Fruit fly (Drosophila melanogaster) whole organism, embryonic: ENCODE results near the gene lilli.

ENCODE experiments used
- Bteb2 ChIP-seq: fragments of 200-800 bp; sonication (Bioruptor generic); optimal IDR thresholded peaks from 2 replicates; lab custom pipeline; 2016; ENCODE audit warnings: missing biosample characterization, missing genetic modification characterization
- CG11456 ChIP-seq: fragments of 200-800 bp; sonication (Bioruptor generic); IDR thresholded peaks from 3 replicates; pipeline ENCODE4 v1.3.6; 2022; ENCODE audit warnings: missing biosample characterization, missing genetic modification characterization
- CG11695 ChIP-seq: fragments of 200-800 bp; sonication (Bioruptor generic); IDR thresholded peaks from 3 replicates; pipeline ENCODE4 v1.3.6; 2022; ENCODE audit warnings: missing biosample characterization, missing genetic modification characterization
- CG11696 ChIP-seq: fragments of 200-800 bp; sonication (Bioruptor generic); IDR thresholded peaks from 2 replicates; pipeline ENCODE4 v1.3.6; 2022; ENCODE audit warnings: missing biosample characterization, missing genetic modification characterization
- CG12155 ChIP-seq: fragments of 200-800 bp; sonication (Bioruptor generic); optimal IDR thresholded peaks from 3 replicates; lab custom pipeline; 2016; ENCODE audit warnings: missing biosample characterization, missing genetic modification characterization
- CG15479 ChIP-seq: fragments of 200-800 bp; sonication (Bioruptor generic); optimal IDR thresholded peaks from 3 replicates; lab custom pipeline; 2019; ENCODE audit warnings: missing biosample characterization, mild to moderate bottlenecking, missing genetic modification characterization, moderate library complexity
- CG17328 ChIP-seq: fragments of 200-800 bp; sonication (Bioruptor generic); IDR thresholded peaks from 2 replicates; pipeline ENCODE4 v1.3.6; 2022; ENCODE audit warnings: missing biosample characterization, missing genetic modification characterization
- CG17568 ChIP-seq: fragments of 200-800 bp; sonication (Bioruptor generic); optimal IDR thresholded peaks from 2 replicates; lab custom pipeline; 2018; ENCODE audit warnings: missing biosample characterization, mild to moderate bottlenecking, missing genetic modification characterization, moderate library complexity
- CG18262 ChIP-seq: fragments of 200-800 bp; optimal IDR thresholded peaks from 3 replicates; lab custom pipeline; 2019; ENCODE audit warnings: missing biosample characterization, mild to moderate bottlenecking, missing genetic modification characterization, moderate library complexity
- CG18599 ChIP-seq: fragments of 200-800 bp; sonication (Bioruptor generic); optimal IDR thresholded peaks from 3 replicates; lab custom pipeline; 2017; ENCODE audit warnings: missing biosample characterization, missing genetic modification characterization, mild to moderate bottlenecking, moderate library complexity, missing genetic modification reagents
- CG2129 ChIP-seq: fragments of 200-800 bp; sonication (Bioruptor generic); IDR thresholded peaks from 2 replicates; pipeline ENCODE4 v1.3.6; 2022; ENCODE audit warnings: missing biosample characterization, missing genetic modification characterization; ENCODE audit not compliant: partially characterized antibody
- CG2712 ChIP-seq: fragments of 200-800 bp; optimal IDR thresholded peaks from 3 replicates; lab custom pipeline; 2019; ENCODE audit warnings: missing biosample characterization, mild to moderate bottlenecking, missing genetic modification characterization, moderate library complexity
- CG32767 ChIP-seq: fragments of 200-800 bp; sonication (Bioruptor generic); IDR thresholded peaks from 2 replicates; pipeline ENCODE4 v1.3.6; 2022; ENCODE audit warnings: missing biosample characterization, missing genetic modification characterization
- CG3726 ChIP-seq: fragments of 200-800 bp; sonication (Bioruptor generic); IDR thresholded peaks from 3 replicates; pipeline ENCODE4, ENCODE4 v1.3.6; 2022; ENCODE audit warnings: missing biosample characterization, missing genetic modification characterization
- CG42726 ChIP-seq: fragments of 200-800 bp; sonication (Bioruptor generic); IDR thresholded peaks from 2 replicates; pipeline ENCODE4 v1.3.6; 2022; ENCODE audit warnings: missing biosample characterization, missing genetic modification characterization; ENCODE audit not compliant: partially characterized antibody
- CG4424 ChIP-seq: fragments of 200-800 bp; sonication (Bioruptor generic); optimal IDR thresholded peaks from 3 replicates; lab custom pipeline; 2016; ENCODE audit warnings: missing biosample characterization, missing genetic modification characterization
- CG6689 ChIP-seq: fragments of 200-800 bp; sonication (Bioruptor generic); IDR thresholded peaks from 2 replicates; pipeline ENCODE4 v1.3.6; 2022; ENCODE audit warnings: missing biosample characterization, missing genetic modification characterization
- CG6765 ChIP-seq: fragments of 200-800 bp; sonication (Bioruptor generic); optimal IDR thresholded peaks from 3 replicates; lab custom pipeline; 2017; ENCODE audit warnings: missing biosample characterization, mild to moderate bottlenecking, missing genetic modification characterization
- CG7271 ChIP-seq: fragments of 200-800 bp; sonication (Bioruptor generic); optimal IDR thresholded peaks from 2 replicates; lab custom pipeline; 2018; ENCODE audit warnings: missing biosample characterization, mild to moderate bottlenecking, missing genetic modification characterization, moderate library complexity
- CG7786 ChIP-seq: fragments of 200-800 bp; sonication (Bioruptor generic); optimal IDR thresholded peaks from 2 replicates; lab custom pipeline; 2016; ENCODE audit warnings: missing biosample characterization, missing genetic modification characterization
- CG7987 ChIP-seq: fragments of 200-800 bp; sonication (Bioruptor generic); optimal IDR thresholded peaks from 2 replicates; lab custom pipeline; 2018; ENCODE audit warnings: missing biosample characterization, mild to moderate bottlenecking, missing genetic modification characterization, moderate library complexity
- CG8924 ChIP-seq: fragments of 200-800 bp; optimal IDR thresholded peaks from 3 replicates; lab custom pipeline; 2019; ENCODE audit warnings: missing biosample characterization, mild to moderate bottlenecking, missing genetic modification characterization, moderate library complexity
- Elba2 ChIP-seq: fragments of 200-800 bp; sonication (Bioruptor generic); optimal IDR thresholded peaks from 3 replicates; lab custom pipeline; 2016; ENCODE audit warnings: missing biosample characterization, missing genetic modification characterization
- Gug ChIP-seq: fragments of 200-800 bp; sonication (Bioruptor generic); IDR thresholded peaks from 4 replicates; pipeline ENCODE4 v1.3.6; 2022; ENCODE audit warnings: missing biosample characterization, missing genetic modification characterization
- Mrtf ChIP-seq: fragments of 200-800 bp; sonication (Bioruptor generic); IDR thresholded peaks from 3 replicates; pipeline ENCODE4 v1.3.6; 2022; ENCODE audit warnings: missing biosample characterization, missing genetic modification characterization
- Nf-YC ChIP-seq: fragments of 200-800 bp; optimal IDR thresholded peaks from 3 replicates; lab custom pipeline; 2019; ENCODE audit warnings: missing biosample characterization, mild to moderate bottlenecking, missing genetic modification characterization, moderate library complexity
- Oaz ChIP-seq: fragments of 200-800 bp; sonication (Bioruptor generic); IDR thresholded peaks from 2 replicates; pipeline ENCODE4 v1.3.6; 2022; ENCODE audit warnings: missing biosample characterization, missing genetic modification characterization
- Optix ChIP-seq: fragments of 200-800 bp; sonication (Bioruptor generic); IDR thresholded peaks from 3 replicates; pipeline ENCODE4 v1.3.6; 2022; ENCODE audit warnings: missing biosample characterization, missing genetic modification characterization
- Rfx ChIP-seq: fragments of 200-800 bp; sonication (Bioruptor generic); IDR thresholded peaks from 2 replicates; pipeline ENCODE4 v1.3.6; 2022; ENCODE audit warnings: missing biosample characterization, missing genetic modification characterization
- abd-A ChIP-seq: fragments of 200-800 bp; sonication (Bioruptor generic); optimal IDR thresholded peaks from 3 replicates; lab custom pipeline; 2019; ENCODE audit warnings: missing biosample characterization, mild to moderate bottlenecking, missing genetic modification characterization, moderate library complexity
- cad ChIP-seq: fragments of >200 bp; optimal IDR thresholded peaks from 2 replicates; lab custom pipeline; 2017; ENCODE audit warnings: missing biosample characterization, missing genetic modification characterization
- cg ChIP-seq: fragments of 200-800 bp; sonication (Bioruptor generic); optimal IDR thresholded peaks from 3 replicates; lab custom pipeline; 2019; ENCODE audit warnings: missing biosample characterization, mild to moderate bottlenecking, missing genetic modification characterization, moderate library complexity
- crol ChIP-seq: fragments of 200-800 bp; sonication (Bioruptor generic); IDR thresholded peaks from 2 replicates; pipeline ENCODE4 v1.3.6; 2022; ENCODE audit warnings: missing biosample characterization, missing genetic modification characterization
- crp ChIP-seq, 2 experiments: fragments of 200-800 bp; sonication (Bioruptor generic); optimal IDR thresholded peaks; 2 replicates in 1 of 2; 3 replicates in 1 of 2; lab custom pipeline; 2017; ENCODE audit warnings: missing biosample characterization in 2 of 2, missing genetic modification characterization in 2 of 2, mild to moderate bottlenecking in 1 of 2, moderate library complexity in 1 of 2
- dan ChIP-seq: fragments of 200-800 bp; sonication (Bioruptor generic); IDR thresholded peaks from 2 replicates; pipeline ENCODE4 v1.3.6; 2022; ENCODE audit warnings: missing biosample characterization, missing genetic modification characterization
- dati ChIP-seq: fragments of 200-800 bp; sonication (Bioruptor generic); IDR thresholded peaks from 2 replicates; pipeline ENCODE4 v1.3.6; 2022; ENCODE audit warnings: missing biosample characterization, missing genetic modification characterization
- ems ChIP-seq: fragments of 200-800 bp; sonication (Bioruptor generic); optimal IDR thresholded peaks from 3 replicates; lab custom pipeline; 2016; ENCODE audit warnings: missing biosample characterization, missing genetic modification characterization
- exex ChIP-seq: fragments of 200-800 bp; sonication (Bioruptor generic); optimal IDR thresholded peaks from 4 replicates; lab custom pipeline; 2018; ENCODE audit warnings: missing biosample characterization, mild to moderate bottlenecking, missing genetic modification characterization, moderate library complexity
- fd3F ChIP-seq: fragments of 200-800 bp; sonication (Bioruptor generic); optimal IDR thresholded peaks from 2 replicates; lab custom pipeline; 2018; ENCODE audit warnings: missing biosample characterization, mild to moderate bottlenecking, missing genetic modification characterization, moderate library complexity
- ind ChIP-seq: fragments of 200-800 bp; sonication (Bioruptor generic); optimal IDR thresholded peaks from 3 replicates; lab custom pipeline; 2016; ENCODE audit warnings: missing biosample characterization, missing genetic modification characterization
- mirr ChIP-seq: fragments of 200-800 bp; sonication (Bioruptor generic); optimal IDR thresholded peaks from 3 replicates; lab custom pipeline; 2018; ENCODE audit warnings: missing biosample characterization, mild to moderate bottlenecking, missing genetic modification characterization
- nau ChIP-seq: fragments of 200-800 bp; sonication (Bioruptor generic); optimal IDR thresholded peaks from 3 replicates; lab custom pipeline; 2017; ENCODE audit warnings: missing biosample characterization, mild to moderate bottlenecking, missing genetic modification characterization, missing genetic modification reagents
- scrt ChIP-seq: fragments of 200-800 bp; sonication (Bioruptor generic); optimal IDR thresholded peaks from 2 replicates; lab custom pipeline; 2018; ENCODE audit warnings: missing biosample characterization, mild to moderate bottlenecking, missing genetic modification characterization, moderate library complexity
- sd ChIP-seq: fragments of 200-800 bp; sonication (Bioruptor generic); optimal IDR thresholded peaks from 3 replicates; lab custom pipeline; 2018; ENCODE audit warnings: missing biosample characterization, mild to moderate bottlenecking, missing genetic modification characterization, moderate library complexity
- sob ChIP-seq: fragments of 200-800 bp; sonication (Bioruptor generic); IDR thresholded peaks from 2 replicates; pipeline ENCODE4 v1.3.6; 2022; ENCODE audit warnings: missing biosample characterization, missing genetic modification characterization
- sqz ChIP-seq: fragments of 200-800 bp; sonication (Bioruptor generic); optimal IDR thresholded peaks from 3 replicates; lab custom pipeline; 2018; ENCODE audit warnings: missing biosample characterization, mild to moderate bottlenecking, missing genetic modification characterization
- ssp ChIP-seq: fragments of 200-800 bp; sonication (Bioruptor generic); IDR thresholded peaks from 2 replicates; pipeline ENCODE4 v1.3.6; 2022; ENCODE audit warnings: missing biosample characterization, missing genetic modification characterization
- yki ChIP-seq: fragments of >200 bp; optimal IDR thresholded peaks from 3 replicates; lab custom pipeline; 2018
- zen ChIP-seq: fragments of 200-800 bp; sonication (Bioruptor generic); optimal IDR thresholded peaks from 3 replicates; lab custom pipeline; 2018; ENCODE audit warnings: missing biosample characterization, mild to moderate bottlenecking, missing genetic modification characterization, moderate library complexity

Gene lilli

dm6 chr2L:2857862-2858734 lies 27.6 kb upstream of the lilli start (continued):
- peak; percentile 75 for TF ChIP-seq crol (GFP tag; lab: Robert Waterston, UW)
- TF ChIP-seq ssp (GFP tag; lab: Robert Waterston, UW) = no peak
- TF ChIP-seq CG7271 = no peak
- peak; percentile 44 for TF ChIP-seq CG7987 (GFP tag; lab: Kevin White, UChicago)
- TF ChIP-seq Oaz = no peak
- no peak for TF ChIP-seq cad (GFP tag; lab: Kevin White, UChicago)
- TF ChIP-seq CG2129 (GFP tag; lab: Robert Waterston, UW) = no peak
- TF ChIP-seq nau = no peak
- TF ChIP-seq CG11696 (GFP tag; lab: Robert Waterston, UW) = no peak
- TF ChIP-seq crp (GFP tag; optimal IDR thresholded peaks at IDR 0.05; lab: Kevin White, UChicago) = peak in 1 of 2 experiments; percentile 25
- peak; percentile 48; the same call in 2 of the 3 replicates for TF ChIP-seq CG11695
- TF ChIP-seq sqz (GFP tag; lab: Kevin White, UChicago) = peak; percentile 41
- no peak for TF ChIP-seq CG3726
- peak; percentile 16 for TF ChIP-seq CG2712 (tag; lab: Kevin White, UChicago)
- no peak for TF ChIP-seq dati
- no peak for TF ChIP-seq Elba2 (GFP tag; lab: Kevin White, UChicago)
- no peak for TF ChIP-seq Mrtf (GFP tag; lab: Robert Waterston, UW)
- TF ChIP-seq scrt (GFP tag; lab: Kevin White, UChicago) = peak; percentile 43
- no peak for TF ChIP-seq yki (lab: Kevin White, UChicago)
- peak; percentile 70 for TF ChIP-seq exex
- no peak for TF ChIP-seq ems (GFP tag; lab: Kevin White, UChicago)
- no peak for TF ChIP-seq zen
- 0 out of 2 replicates have a peak, but pooled peaks have one; percentile 23 for TF ChIP-seq CG6689 (GFP tag; lab: Robert Waterston, UW)
- no peak for TF ChIP-seq CG7786 (GFP tag; lab: Kevin White, UChicago)
- TF ChIP-seq fd3F (GFP tag; lab: Kevin White, UChicago) = no peak
- peak; percentile 12 for TF ChIP-seq ind (GFP tag; lab: Kevin White, UChicago)
- no peak for TF ChIP-seq CG17568
- TF ChIP-seq sob (GFP tag; lab: Robert Waterston, UW) = no peak
- peak; percentile 33 for TF ChIP-seq CG18599 (GFP tag; lab: Kevin White, UChicago)
- TF ChIP-seq sd (tag; lab: Kevin White, UChicago) = peak; percentile 66
- TF ChIP-seq mirr (GFP tag; lab: Kevin White, UChicago) = peak; percentile 84
- no peak for TF ChIP-seq CG12155 (GFP tag; lab: Kevin White, UChicago)
- TF ChIP-seq Gug = no peak
- TF ChIP-seq CG42726 = 0 out of 2 replicates have a peak, but pooled peaks have one; percentile 18
- peak; percentile 42 for TF ChIP-seq abd-A (tag; lab: Kevin White, UChicago)
- TF ChIP-seq CG17328 (GFP tag; lab: Robert Waterston, UW) = no peak
- peak; percentile 74 for TF ChIP-seq CG15479 (GFP tag; lab: Kevin White, UChicago)
- TF ChIP-seq cg (GFP tag; lab: Kevin White, UChicago) = peak; percentile 85
- TF ChIP-seq CG4424 (GFP tag; lab: Kevin White, UChicago) = peak; percentile 17
- peak; percentile 24 for TF ChIP-seq CG8924
- TF ChIP-seq CG32767 (GFP tag; lab: Robert Waterston, UW) = no peak
- peak; percentile 34 for TF ChIP-seq Nf-YC
- TF ChIP-seq Optix (GFP tag; lab: Robert Waterston, UW) = no peak
- TF ChIP-seq Bteb2 = no peak
- no peak for TF ChIP-seq CG6765
- no peak for TF ChIP-seq dan
- no peak for TF ChIP-seq CG11456 (GFP tag; lab: Robert Waterston, UW)
- TF ChIP-seq Rfx (GFP tag; lab: Robert Waterston, UW) = 0 out of 2 replicates have a peak, but pooled peaks have one; percentile 31
- peak; percentile 12 for TF ChIP-seq CG18262 (tag; lab: Kevin White, UChicago)
